Fruit fly (Drosophila melanogaster) whole organism, embryonic: ENCODE results near the gene CG43610.
A peak's percentile ranks its signal among the peaks of the same experiment; 100 is the strongest.

ENCODE experiments used
- B-H1 ChIP-seq: fragments of 200-800 bp; sonication (Bioruptor generic); IDR thresholded peaks from 3 replicates; pipeline ENCODE4 v1.3.6; 2022; ENCODE audit warnings: missing biosample characterization, missing genetic modification characterization
- CG11093 ChIP-seq: fragments of 200-800 bp; sonication (Bioruptor generic); IDR thresholded peaks from 3 replicates; pipeline ENCODE4 v1.3.6; 2022; ENCODE audit warnings: missing biosample characterization, missing genetic modification characterization
- CG11504 ChIP-seq: fragments of 200-800 bp; sonication (Bioruptor generic); optimal IDR thresholded peaks from 3 replicates; lab custom pipeline; 2019; ENCODE audit warnings: missing biosample characterization, mild to moderate bottlenecking, missing genetic modification characterization, moderate library complexity
- CG13775 ChIP-seq: fragments of 200-800 bp; sonication (Bioruptor generic); optimal IDR thresholded peaks from 3 replicates; lab custom pipeline; 2017; ENCODE audit warnings: missing biosample characterization, mild to moderate bottlenecking, missing genetic modification characterization
- CG14050 ChIP-seq: fragments of 200-800 bp; sonication (Bioruptor generic); IDR thresholded peaks from 3 replicates; pipeline ENCODE4 v1.3.6; 2022; ENCODE audit warnings: missing biosample characterization, missing genetic modification characterization
- CG14441 ChIP-seq: fragments of 200-800 bp; sonication (Bioruptor generic); IDR thresholded peaks from 2 replicates; pipeline ENCODE4 v1.3.6; 2022; ENCODE audit warnings: missing biosample characterization, missing genetic modification characterization
- CG14860 ChIP-seq: fragments of 200-800 bp; sonication (Bioruptor generic); IDR thresholded peaks from 3 replicates; pipeline ENCODE4 v1.3.6; 2022; ENCODE audit warnings: missing biosample characterization, missing genetic modification characterization; ENCODE audit not compliant: partially characterized antibody
- CG2129 ChIP-seq: fragments of 200-800 bp; sonication (Bioruptor generic); IDR thresholded peaks from 2 replicates; pipeline ENCODE4 v1.3.6; 2022; ENCODE audit warnings: missing biosample characterization, missing genetic modification characterization; ENCODE audit not compliant: partially characterized antibody
- CG31441 ChIP-seq: fragments of 200-800 bp; sonication (Bioruptor generic); IDR thresholded peaks from 2 replicates; pipeline ENCODE4 v1.3.6; 2022; ENCODE audit warnings: missing biosample characterization, missing genetic modification characterization
- CG32772 ChIP-seq: fragments of 200-800 bp; sonication (Bioruptor generic); IDR thresholded peaks from 2 replicates; pipeline ENCODE4 v1.3.6; 2022; ENCODE audit warnings: missing biosample characterization, missing genetic modification characterization
- CG3838 ChIP-seq: fragments of 200-800 bp; sonication (Bioruptor generic); optimal IDR thresholded peaks from 3 replicates; lab custom pipeline; 2016; ENCODE audit warnings: missing biosample characterization, missing genetic modification characterization
- CG6175 ChIP-seq: fragments of 200-800 bp; sonication (Bioruptor generic); IDR thresholded peaks from 3 replicates; pipeline ENCODE4 v1.3.6; 2022; ENCODE audit warnings: missing biosample characterization, missing genetic modification characterization
- CG7963 ChIP-seq: fragments of 200-800 bp; sonication (Bioruptor generic); IDR thresholded peaks from 3 replicates; pipeline ENCODE4 v1.3.6; 2022; ENCODE audit warnings: missing biosample characterization, missing genetic modification characterization; ENCODE audit not compliant: partially characterized antibody
- Deaf1 ChIP-seq: fragments of 200-800 bp; optimal IDR thresholded peaks from 3 replicates; lab custom pipeline; 2019; ENCODE audit warnings: missing biosample characterization, mild to moderate bottlenecking, missing genetic modification characterization, moderate library complexity
- Dfd ChIP-seq, 2 experiments: fragments of >200 bp; optimal IDR thresholded peaks; 2 replicates each; lab custom pipeline; 2017; ENCODE audit warnings: missing biosample characterization in 2 of 2, missing genetic modification characterization in 2 of 2
- Dll ChIP-seq: fragments of 200-800 bp; sonication (Bioruptor generic); IDR thresholded peaks from 4 replicates; pipeline ENCODE4 v1.3.6; 2022; ENCODE audit warnings: missing biosample characterization, missing genetic modification characterization; ENCODE audit not compliant: partially characterized antibody
- E2f2 ChIP-seq: fragments of 200-800 bp; sonication (Bioruptor generic); IDR thresholded peaks from 2 replicates; pipeline ENCODE4 v1.3.6; 2022; ENCODE audit warnings: missing biosample characterization, missing genetic modification characterization
- HLH54F ChIP-seq: fragments of 200-800 bp; sonication (Bioruptor generic); optimal IDR thresholded peaks from 3 replicates; lab custom pipeline; 2016; ENCODE audit warnings: missing biosample characterization, missing genetic modification characterization
- Hr39 ChIP-seq: fragments of >200 bp; optimal IDR thresholded peaks from 2 replicates; lab custom pipeline; 2017
- Nf-YB ChIP-seq: fragments of 200-800 bp; sonication (Bioruptor generic); optimal IDR thresholded peaks from 3 replicates; lab custom pipeline; 2019; ENCODE audit warnings: missing biosample characterization, mild to moderate bottlenecking, missing genetic modification characterization, moderate library complexity
- Oaz ChIP-seq: fragments of 200-800 bp; sonication (Bioruptor generic); IDR thresholded peaks from 2 replicates; pipeline ENCODE4 v1.3.6; 2022; ENCODE audit warnings: missing biosample characterization, missing genetic modification characterization
- PHDP ChIP-seq: fragments of 200-800 bp; sonication (Bioruptor generic); optimal IDR thresholded peaks from 3 replicates; lab custom pipeline; 2018; ENCODE audit warnings: missing biosample characterization, mild to moderate bottlenecking, missing genetic modification characterization, moderate library complexity
- Trl ChIP-seq, 3 experiments: fragments of >200 bp in 2 of 3; fragments of 200-800 bp in 1 of 3; sonication (Bioruptor generic) in 1 of 3; optimal IDR thresholded peaks; 2 replicates in 1 of 3; 3 replicates in 2 of 3; lab custom pipeline; 2016 to 2017; ENCODE audit warnings: missing biosample characterization in 1 of 3, missing genetic modification characterization in 1 of 3
- abd-A ChIP-seq: fragments of 200-800 bp; sonication (Bioruptor generic); optimal IDR thresholded peaks from 3 replicates; lab custom pipeline; 2019; ENCODE audit warnings: missing biosample characterization, mild to moderate bottlenecking, missing genetic modification characterization, moderate library complexity
- ac ChIP-seq: fragments of 200-800 bp; sonication (Bioruptor generic); optimal IDR thresholded peaks from 3 replicates; lab custom pipeline; 2017; ENCODE audit warnings: missing biosample characterization, mild to moderate bottlenecking, missing genetic modification characterization
- ase ChIP-seq: fragments of 200-800 bp; sonication (Bioruptor generic); IDR thresholded peaks from 3 replicates; pipeline ENCODE4 v1.3.6; 2022; ENCODE audit warnings: missing biosample characterization, missing genetic modification characterization
- bowl ChIP-seq: fragments of 200-800 bp; sonication (Bioruptor generic); IDR thresholded peaks from 2 replicates; pipeline ENCODE4 v1.3.6; 2022; ENCODE audit warnings: missing biosample characterization, missing genetic modification characterization
- cato ChIP-seq: fragments of 200-800 bp; sonication (Bioruptor generic); optimal IDR thresholded peaks from 2 replicates; lab custom pipeline; 2016; ENCODE audit warnings: missing biosample characterization, missing genetic modification characterization, borderline replicate concordance
- crol ChIP-seq: fragments of 200-800 bp; sonication (Bioruptor generic); IDR thresholded peaks from 2 replicates; pipeline ENCODE4 v1.3.6; 2022; ENCODE audit warnings: missing biosample characterization, missing genetic modification characterization
- crp ChIP-seq, 2 experiments: fragments of 200-800 bp; sonication (Bioruptor generic); optimal IDR thresholded peaks; 2 replicates in 1 of 2; 3 replicates in 1 of 2; lab custom pipeline; 2017; ENCODE audit warnings: missing biosample characterization in 2 of 2, missing genetic modification characterization in 2 of 2, mild to moderate bottlenecking in 1 of 2, moderate library complexity in 1 of 2
- fd102C ChIP-seq: fragments of 200-800 bp; sonication (Bioruptor generic); optimal IDR thresholded peaks from 2 replicates; lab custom pipeline; 2018; ENCODE audit warnings: missing biosample characterization, mild to moderate bottlenecking, missing genetic modification characterization, moderate library complexity
- fd3F ChIP-seq: fragments of 200-800 bp; sonication (Bioruptor generic); optimal IDR thresholded peaks from 2 replicates; lab custom pipeline; 2018; ENCODE audit warnings: missing biosample characterization, mild to moderate bottlenecking, missing genetic modification characterization, moderate library complexity
- gcm ChIP-seq: fragments of 200-800 bp; sonication (Bioruptor generic); optimal IDR thresholded peaks from 2 replicates; lab custom pipeline; 2019; ENCODE audit warnings: missing biosample characterization, mild to moderate bottlenecking, missing genetic modification characterization, moderate library complexity
- gem ChIP-seq: fragments of 200-800 bp; sonication (Bioruptor generic); optimal IDR thresholded peaks from 2 replicates; lab custom pipeline; 2019; ENCODE audit warnings: missing biosample characterization, mild to moderate bottlenecking, missing genetic modification characterization, moderate library complexity
- jumu ChIP-seq: fragments of 200-800 bp; sonication (Bioruptor generic); optimal IDR thresholded peaks from 3 replicates; lab custom pipeline; 2016; ENCODE audit warnings: missing biosample characterization, missing genetic modification characterization
- mirr ChIP-seq: fragments of 200-800 bp; sonication (Bioruptor generic); optimal IDR thresholded peaks from 3 replicates; lab custom pipeline; 2018; ENCODE audit warnings: missing biosample characterization, mild to moderate bottlenecking, missing genetic modification characterization
- otp ChIP-seq: fragments of 200-800 bp; sonication (Bioruptor generic); IDR thresholded peaks from 3 replicates; pipeline ENCODE4, ENCODE4 v1.3.6; 2022; ENCODE audit warnings: missing biosample characterization, missing genetic modification characterization
- pan ChIP-seq, 4 experiments: fragments of >200 bp in 3 of 4; fragments of 200-800 bp in 1 of 4; sonication (Bioruptor generic) in 1 of 4; optimal IDR thresholded peaks in 3 of 4; IDR thresholded peaks in 1 of 4; 2 replicates each; pipeline versions ENCODE4 v1.3.6 to Lab custom; 2017 to 2022; ENCODE audit warnings: missing biosample characterization in 2 of 4, missing genetic modification characterization in 2 of 4, mixed read lengths in 1 of 4
- peb ChIP-seq: fragments of 200-800 bp; sonication (Bioruptor generic); IDR thresholded peaks from 2 replicates; pipeline ENCODE4 v1.3.6; 2022; ENCODE audit warnings: missing biosample characterization, missing genetic modification characterization
- phol ChIP-seq: fragments of 200-800 bp; sonication (Bioruptor generic); optimal IDR thresholded peaks from 3 replicates; lab custom pipeline; 2018; ENCODE audit warnings: missing biosample characterization, mild to moderate bottlenecking, missing genetic modification characterization, moderate library complexity
- repo ChIP-seq: fragments of 200-800 bp; sonication (Bioruptor generic); optimal IDR thresholded peaks from 2 replicates; lab custom pipeline; 2016; ENCODE audit warnings: missing biosample characterization, missing genetic modification characterization
- unpg ChIP-seq: fragments of 200-800 bp; sonication (Bioruptor generic); optimal IDR thresholded peaks from 3 replicates; lab custom pipeline; 2018; ENCODE audit warnings: missing biosample characterization, mild to moderate bottlenecking, missing genetic modification characterization, moderate library complexity
- vfl ChIP-seq: fragments of 200-800 bp; sonication (Bioruptor generic); optimal IDR thresholded peaks from 2 replicates; lab custom pipeline; 2016; ENCODE audit warnings: missing biosample characterization, missing genetic modification characterization
- wdn ChIP-seq: fragments of 200-800 bp; sonication (Bioruptor generic); IDR thresholded peaks from 2 replicates; pipeline ENCODE4 v1.3.6; 2022; ENCODE audit warnings: missing biosample characterization, missing genetic modification characterization
- wor ChIP-seq: fragments of 200-800 bp; sonication (Bioruptor generic); IDR thresholded peaks from 2 replicates; pipeline ENCODE4 v1.3.6; 2022; ENCODE audit warnings: missing biosample characterization, missing genetic modification characterization
- zen2 ChIP-seq: fragments of 200-800 bp; sonication (Bioruptor generic); IDR thresholded peaks from 3 replicates; pipeline ENCODE4 v1.3.6; 2022; ENCODE audit warnings: missing biosample characterization, missing genetic modification characterization; ENCODE audit not compliant: partially characterized antibody

Gene CG43610

DNA sequence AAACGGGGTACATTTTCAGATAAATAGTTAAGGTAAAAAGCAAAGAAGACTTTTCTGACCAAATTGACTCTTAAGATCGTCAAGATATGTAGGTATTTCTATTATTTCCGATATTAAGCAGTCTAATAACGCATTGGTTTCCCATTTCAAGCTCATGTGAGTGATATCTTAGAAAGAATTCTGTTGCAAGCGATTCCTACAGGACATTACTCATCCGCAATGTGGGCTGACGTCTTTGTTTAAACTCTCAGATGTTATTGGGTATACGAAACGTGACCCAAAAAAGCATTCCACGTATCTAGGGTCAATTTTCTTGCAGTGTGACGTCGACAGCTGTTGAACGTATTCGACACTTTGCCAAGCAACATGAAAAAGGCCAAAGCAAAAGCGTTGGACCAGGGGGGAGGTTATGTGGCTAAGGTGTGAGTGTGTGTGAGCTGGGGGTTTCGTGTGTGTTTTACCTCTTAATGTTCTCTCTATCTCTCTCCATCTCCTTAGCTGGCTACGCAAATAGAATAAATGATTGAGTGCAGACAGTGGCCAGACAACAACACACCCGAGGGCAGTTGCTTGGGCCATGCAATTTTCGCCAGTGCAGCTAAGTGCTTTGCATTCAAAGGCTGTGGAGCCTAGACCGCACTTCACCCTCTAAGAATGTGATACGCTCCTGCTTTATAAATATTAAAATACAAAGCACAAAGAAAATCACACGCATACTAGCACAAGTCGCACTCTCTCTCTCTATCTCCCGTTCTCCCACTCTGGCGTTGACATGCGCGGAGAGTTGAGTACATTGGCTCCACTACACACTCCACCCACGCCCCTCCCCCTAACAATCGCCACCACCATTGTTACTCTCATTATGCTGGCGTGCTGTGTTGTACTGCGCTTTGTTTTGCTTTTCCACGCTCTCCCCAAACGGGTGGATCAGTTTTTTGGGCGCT is 11.7 kb upstream of the CG43610 start (continued):
- TF ChIP-seq Nf-YB (GFP tag; lab: Kevin White, UChicago) (peak; percentile 84), CG7963 (GFP tag; lab: Robert Waterston, UW) (0 out of 3 replicates have a peak, but pooled peaks have one; percentile 42), Dfd (GFP tag; optimal IDR thresholded peaks at IDR 0.05; lab: Kevin White, UChicago) (peak in 1 of 2 experiments; percentile 11), crp (GFP tag; optimal IDR thresholded peaks at IDR 0.05; lab: Kevin White, UChicago) (peak; percentile 38 to 75), HLH54F (GFP tag; lab: Kevin White, UChicago) (peak; percentile 98), CG6175 (GFP tag; lab: Robert Waterston, UW) (peak; percentile 46), Deaf1 (tag; lab: Kevin White, UChicago) (peak; percentile 75), CG3838 (GFP tag; lab: Kevin White, UChicago) (peak; percentile 85), crol (GFP tag; lab: Robert Waterston, UW) (peak; percentile 97), gem (tag; lab: Kevin White, UChicago) (peak; percentile 97), fd3F (GFP tag; lab: Kevin White, UChicago) (peak; percentile 91), CG13775 (peak; percentile 97), peb (GFP tag; lab: Robert Waterston, UW) (peak; percentile 67), ac (GFP tag; lab: Kevin White, UChicago) (no peak), PHDP (tag; lab: Kevin White, UChicago) (peak; percentile 93), CG14860 (GFP tag; lab: Robert Waterston, UW) (0 out of 3 replicates have a peak, but pooled peaks have one; percentile 58), gcm (peak; percentile 86), fd102C (GFP tag; lab: Kevin White, UChicago) (no peak), unpg (GFP tag; lab: Kevin White, UChicago) (peak; percentile 88), wor (peak; percentile 86), Oaz (GFP tag; lab: Robert Waterston, UW) (peak; percentile 76), pan (optimal IDR thresholded peaks at IDR 0.05; lab: Kevin White, UChicago) (no peak), pan (GFP tag; optimal IDR thresholded peaks at IDR 0.05 in 1 of 2, IDR thresholded peaks at IDR 0.05 in 1 of 2) (peak in 1 of 2 experiments; percentile 81), mirr (GFP tag; lab: Kevin White, UChicago) (peak; percentile 68), cato (peak; percentile 93), E2f2 (GFP tag; lab: Robert Waterston, UW) (peak; percentile 63), abd-A (tag; lab: Kevin White, UChicago) (peak; percentile 95), wdn (GFP tag; lab: Robert Waterston, UW) (peak; percentile 76), zen2 (GFP tag; lab: Robert Waterston, UW) (peak; percentile 4; the same call in 2 of the 3 replicates), CG14050 (peak; percentile 74), phol (tag; lab: Kevin White, UChicago) (peak; percentile 96), Trl (optimal IDR thresholded peaks at IDR 0.05; lab: Kevin White, UChicago) (peak; percentile 90 to 99), Trl (GFP tag; optimal IDR thresholded peaks at IDR 0.05; lab: Kevin White, UChicago) (peak; percentile 96), otp (GFP tag; lab: Robert Waterston, UW) (peak; percentile 42; the same call in 2 of the 3 replicates), B-H1 (GFP tag; lab: Robert Waterston, UW) (peak; percentile 82), repo (GFP tag; lab: Kevin White, UChicago) (peak; percentile 90), CG14441 (GFP tag; lab: Robert Waterston, UW) (peak; percentile 81), CG11093 (GFP tag; lab: Robert Waterston, UW) (peak; percentile 81), Dll (GFP tag; lab: Robert Waterston, UW) (0 out of 4 replicates have a peak, but pooled peaks have one; percentile 45), CG31441 (GFP tag; lab: Robert Waterston, UW) (peak; percentile 95), Hr39 (lab: Kevin White, UChicago) (no peak), ase (peak; percentile 72; the same call in 2 of the 3 replicates), CG11504 (tag; lab: Kevin White, UChicago) (peak; percentile 98), jumu (GFP tag; lab: Kevin White, UChicago) (peak; percentile 97), bowl (GFP tag; lab: Robert Waterston, UW) (peak; percentile 9; the same call in 1 of the 2 replicates), vfl (GFP tag; lab: Kevin White, UChicago) (peak; percentile 91), CG32772 (GFP tag; lab: Robert Waterston, UW) (peak; percentile 86), CG2129 (GFP tag; lab: Robert Waterston, UW) (no peak)
